Worm (Caenorhabditis elegans) whole organism, L4 larva: ENCODE results near the gene lgc-57.
A peak's percentile ranks its signal among the peaks of the same experiment; 100 is the strongest.

Experiments used
- F26F4.8 ChIP-seq: fragments of 200-800 bp; sonication (Bioruptor generic); conservative IDR thresholded peaks from 2 replicates; pipeline ENCODE4 v1.3.6; 2022; ENCODE audit warnings: missing genetic modification characterization, missing compliant biosample characterization
- F49E8.2 ChIP-seq: sonication (generic microtip); optimal IDR thresholded peaks from 2 replicates; lab custom pipeline; 2016; ENCODE audit warnings: missing compliant biosample characterization, mild to moderate bottlenecking, missing genetic modification characterization, borderline replicate concordance
- R02D3.7 ChIP-seq: fragments of 150-350 bp; sonication (generic microtip); optimal IDR thresholded peaks from 3 replicates; lab custom pipeline; 2014; ENCODE audit warnings: missing biosample characterization, missing genetic modification characterization
- T26A8.4 ChIP-seq: fragments of 200-800 bp; sonication (Bioruptor generic); IDR thresholded peaks from 2 replicates; pipeline ENCODE4 v1.3.6; 2022; ENCODE audit warnings: missing genetic modification characterization, missing compliant biosample characterization
- Y105C5A.15 ChIP-seq: fragments of 200-800 bp; sonication (Bioruptor generic); IDR thresholded peaks from 2 replicates; pipeline ENCODE4 v1.3.6; 2022; ENCODE audit warnings: missing genetic modification characterization, missing compliant biosample characterization
- aha-1 ChIP-seq: fragments of 150-350 bp; peaks from one replicate; lab custom pipeline; 2014; ENCODE audit warnings: missing biosample characterization, missing genetic modification characterization
- attf-4 ChIP-seq: sonication (generic microtip); optimal IDR thresholded peaks from 3 replicates; lab custom pipeline; 2017; ENCODE audit warnings: missing biosample characterization, missing genetic modification characterization
- ceh-28 ChIP-seq: fragments of 150-350 bp; optimal IDR thresholded peaks from 2 replicates; lab custom pipeline; 2014; ENCODE audit warnings: missing biosample characterization, missing genetic modification reagents, missing genetic modification characterization
- daf-12 ChIP-seq: fragments of 150-350 bp; optimal IDR thresholded peaks from 2 replicates; lab custom pipeline; 2014; ENCODE audit warnings: missing biosample characterization, missing genetic modification reagents, missing genetic modification characterization
- daf-16 ChIP-seq, 3 experiments: sonication (generic microtip); optimal IDR thresholded peaks; 2 replicates each; lab custom pipeline; 2016 to 2017; ENCODE audit warnings: missing genetic modification characterization in 3 of 3, missing genetic modification reagents in 3 of 3, mild to moderate bottlenecking in 2 of 3, missing compliant biosample characterization in 2 of 3, missing biosample characterization in 1 of 3, moderate library complexity in 1 of 3
- dmd-6 ChIP-seq: fragments of 200-800 bp; sonication (Bioruptor generic); IDR thresholded peaks from 2 replicates; pipeline ENCODE4 v1.3.6; 2022; ENCODE audit warnings: missing genetic modification reagents, missing genetic modification characterization, missing compliant biosample characterization
- dmd-8 ChIP-seq: fragments of 200-800 bp; sonication (Bioruptor generic); IDR thresholded peaks from 2 replicates; pipeline ENCODE4 v1.3.6; 2022; ENCODE audit warnings: missing genetic modification characterization, missing compliant biosample characterization
- dmd-9 ChIP-seq: fragments of 200-800 bp; sonication (Bioruptor generic); IDR thresholded peaks from 2 replicates; pipeline ENCODE4 v1.3.6; 2022; ENCODE audit warnings: missing genetic modification reagents, missing genetic modification characterization, missing compliant biosample characterization
- duxl-1 ChIP-seq: sonication (generic microtip); optimal IDR thresholded peaks from 2 replicates; lab custom pipeline; 2016; ENCODE audit warnings: mild to moderate bottlenecking, missing genetic modification characterization, moderate library complexity, missing compliant biosample characterization; ENCODE audit not compliant: poor library complexity
- dve-1 ChIP-seq: sonication (generic microtip); optimal IDR thresholded peaks from 2 replicates; lab custom pipeline; 2017; ENCODE audit warnings: antibody characterized with exemption, mild to moderate bottlenecking, missing genetic modification characterization, missing compliant biosample characterization; ENCODE audit not compliant: insufficient read depth
- egl-43 ChIP-seq: fragments of 200-800 bp; sonication (Bioruptor generic); IDR thresholded peaks from 2 replicates; pipeline ENCODE4 v1.3.6; 2022; ENCODE audit warnings: missing genetic modification reagents, missing genetic modification characterization, missing compliant biosample characterization
- gei-8 ChIP-seq: fragments of 200-800 bp; sonication (Bioruptor generic); optimal IDR thresholded peaks from 2 replicates; lab custom pipeline; 2018; ENCODE audit warnings: mild to moderate bottlenecking, missing genetic modification characterization, missing compliant biosample characterization
- hif-1 ChIP-seq, 2 experiments: sonication (generic microtip); optimal IDR thresholded peaks; 2 replicates each; lab custom pipeline; 2016 to 2017; ENCODE audit warnings: missing compliant biosample characterization in 2 of 2, missing genetic modification characterization in 2 of 2, missing genetic modification reagents in 2 of 2, missing genotype in 2 of 2, mild to moderate bottlenecking in 1 of 2
- hmg-1.1 ChIP-seq: fragments of 200-800 bp; sonication (Bioruptor generic); IDR thresholded peaks from 2 replicates; pipeline ENCODE4 v1.3.6; 2022; ENCODE audit warnings: missing genetic modification reagents, missing genetic modification characterization, missing compliant biosample characterization
- lim-7 ChIP-seq: fragments of 200-800 bp; sonication (Bioruptor generic); IDR thresholded peaks from 2 replicates; pipeline ENCODE4 v1.3.6; 2022; ENCODE audit warnings: missing genetic modification characterization, missing compliant biosample characterization
- lin-13 ChIP-seq: fragments of 150-350 bp; optimal IDR thresholded peaks from 2 replicates; lab custom pipeline; 2014; ENCODE audit warnings: missing biosample characterization, missing genetic modification reagents, missing genetic modification characterization
- lin-29 ChIP-seq: fragments of 200-800 bp; sonication (Bioruptor generic); IDR thresholded peaks from 2 replicates; pipeline ENCODE4 v1.3.6; 2022; ENCODE audit warnings: missing genetic modification reagents, missing genetic modification characterization, missing compliant biosample characterization
- lin-38 ChIP-seq: fragments of 200-800 bp; sonication (Bioruptor generic); IDR thresholded peaks from 2 replicates; pipeline ENCODE4 v1.3.6; 2022; ENCODE audit warnings: missing genetic modification reagents, missing genetic modification characterization, missing compliant biosample characterization
- lir-3 ChIP-seq: sonication (generic microtip); optimal IDR thresholded peaks from 2 replicates; lab custom pipeline; 2016; ENCODE audit warnings: mild to moderate bottlenecking, missing genetic modification characterization, missing compliant biosample characterization
- madf-9 ChIP-seq: fragments of 200-800 bp; sonication (Bioruptor generic); conservative IDR thresholded peaks from 2 replicates; pipeline ENCODE4 v1.3.6; 2022; ENCODE audit warnings: missing genetic modification reagents, missing genetic modification characterization, missing compliant biosample characterization
- mep-1 ChIP-seq: fragments of 150-350 bp; sonication (generic microtip); optimal IDR thresholded peaks from 3 replicates; lab custom pipeline; 2014; ENCODE audit warnings: missing biosample characterization, missing genetic modification characterization
- nhr-111 ChIP-seq: fragments of 200-800 bp; sonication (Bioruptor generic); optimal IDR thresholded peaks from 2 replicates; lab custom pipeline; 2018; ENCODE audit warnings: mild to moderate bottlenecking, missing genetic modification characterization, missing compliant biosample characterization
- nhr-237 ChIP-seq: sonication (generic microtip); optimal IDR thresholded peaks from 2 replicates; lab custom pipeline; 2017; ENCODE audit warnings: missing biosample characterization, missing genetic modification characterization
- nhr-28 ChIP-seq: fragments of 150-350 bp; optimal IDR thresholded peaks from 2 replicates; lab custom pipeline; 2014; ENCODE audit warnings: missing biosample characterization, missing genetic modification characterization
- nhr-42 ChIP-seq: fragments of 200-800 bp; sonication (Bioruptor generic); IDR thresholded peaks from 2 replicates; pipeline ENCODE4 v1.3.6; 2022; ENCODE audit warnings: missing genetic modification characterization, missing compliant biosample characterization
- nhr-6 ChIP-seq: fragments of 150-350 bp; optimal IDR thresholded peaks from 2 replicates; lab custom pipeline; 2014; ENCODE audit warnings: missing biosample characterization, missing genetic modification characterization
- nhr-77 ChIP-seq: fragments of 150-350 bp; optimal IDR thresholded peaks from 2 replicates; lab custom pipeline; 2014; ENCODE audit warnings: missing biosample characterization, missing genetic modification characterization
- pha-4 ChIP-seq, 2 experiments: fragments of 150-350 bp in 1 of 2; fragments of 200-800 bp in 1 of 2; sonication (Bioruptor generic) in 1 of 2; IDR thresholded peaks in 1 of 2; optimal IDR thresholded peaks in 1 of 2; 2 replicates each; pipeline versions ENCODE4 v1.3.6 to Lab custom; 2014 to 2022; ENCODE audit warnings: missing genetic modification characterization in 2 of 2, missing genetic modification reagents in 2 of 2, missing biosample characterization in 1 of 2, missing compliant biosample characterization in 1 of 2
- php-3 ChIP-seq: fragments of 200-800 bp; sonication (Bioruptor generic); IDR thresholded peaks from 2 replicates; pipeline ENCODE4 v1.3.6; 2022; ENCODE audit warnings: missing genetic modification reagents, missing genetic modification characterization, missing compliant biosample characterization
- pqm-1 ChIP-seq: sonication (generic microtip); optimal IDR thresholded peaks from 2 replicates; lab custom pipeline; 2017; ENCODE audit warnings: missing biosample characterization, missing genetic modification characterization
- rbr-2 ChIP-seq: sonication (generic microtip); optimal IDR thresholded peaks from 2 replicates; lab custom pipeline; 2016; ENCODE audit warnings: missing genotype, missing genetic modification characterization, missing compliant biosample characterization
- sdz-12 ChIP-seq: fragments of 200-800 bp; sonication (Bioruptor generic); optimal IDR thresholded peaks from 2 replicates; lab custom pipeline; 2018; ENCODE audit warnings: mild to moderate bottlenecking, missing genetic modification characterization, missing compliant biosample characterization
- set-16 ChIP-seq: fragments of 200-800 bp; sonication (Bioruptor generic); IDR thresholded peaks from 2 replicates; pipeline ENCODE4 v1.3.6; 2022; ENCODE audit warnings: missing genetic modification reagents, missing genetic modification characterization, missing compliant biosample characterization
- skn-1 ChIP-seq: fragments of 150-350 bp; optimal IDR thresholded peaks from 2 replicates; lab custom pipeline; 2014; ENCODE audit warnings: missing biosample characterization, missing genetic modification characterization
- snpc-1.2 ChIP-seq: fragments of 200-800 bp; sonication (Bioruptor generic); IDR thresholded peaks from 2 replicates; pipeline ENCODE4 v1.3.6; 2022; ENCODE audit warnings: missing genetic modification reagents, missing genetic modification characterization, missing compliant biosample characterization
- snpc-4 ChIP-seq: fragments of 150-350 bp; optimal IDR thresholded peaks from 2 replicates; lab custom pipeline; 2014; ENCODE audit warnings: missing biosample characterization, missing genetic modification characterization
- spr-1 ChIP-seq: sonication (generic microtip); optimal IDR thresholded peaks from 2 replicates; lab custom pipeline; 2016; ENCODE audit warnings: mild to moderate bottlenecking, missing genetic modification characterization, missing compliant biosample characterization
- unc-39 ChIP-seq: sonication (generic microtip); optimal IDR thresholded peaks from 2 replicates; lab custom pipeline; 2017; ENCODE audit warnings: missing biosample characterization, missing genetic modification characterization
- unc-62 ChIP-seq, 3 experiments: fragments of 150-350 bp in 1 of 3; sonication (generic microtip); optimal IDR thresholded peaks in 2 of 3; peaks in 1 of 3; 1 replicate in 1 of 3; 2 replicates in 2 of 3; lab custom pipeline; 2014 to 2017; ENCODE audit warnings: missing biosample characterization in 3 of 3, missing genetic modification characterization in 3 of 3, missing genetic modification reagents in 3 of 3, missing genotype in 1 of 3
- ztf-7 ChIP-seq: fragments of 150-350 bp; optimal IDR thresholded peaks from 2 replicates; lab custom pipeline; 2014; ENCODE audit warnings: missing biosample characterization, missing genetic modification characterization

The lgc-57 gene

DNA sequence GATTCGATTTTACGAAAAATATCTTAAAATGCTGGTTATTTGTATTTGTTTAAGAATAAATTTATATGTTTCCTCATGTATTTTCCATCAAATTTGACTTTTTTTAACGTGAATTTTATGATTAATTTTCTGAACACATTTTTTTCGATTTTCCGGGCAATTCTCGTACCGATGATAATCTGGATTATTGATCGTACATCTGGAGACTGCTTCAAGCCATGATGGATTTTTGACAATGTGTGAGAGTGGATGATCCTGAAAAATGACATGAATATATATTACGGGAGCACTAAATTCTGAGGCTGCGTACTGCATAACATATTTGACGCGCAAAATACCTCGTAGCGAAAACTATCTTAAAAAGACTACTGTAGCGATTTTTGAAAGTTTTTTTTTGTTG, 40.4 kb upstream of the lgc-57 start:
- TF ChIP-seq nhr-237 (tag; lab: Kevin White, UChicago), result no peak
- TF ChIP-seq snpc-4 (tag; lab: Kevin White, UChicago), result no peak
- peak in 1 of 2 experiments; percentile 92 for TF ChIP-seq unc-62 (GFP tag; optimal IDR thresholded peaks at IDR 0.05 in 1 of 2; lab: Kevin White, UChicago)
- no peak for TF ChIP-seq unc-62 (tag; optimal IDR thresholded peaks at IDR 0.05; lab: Kevin White, UChicago)
- no peak for TF ChIP-seq nhr-6 (tag; lab: Kevin White, UChicago)
- no peak for TF ChIP-seq skn-1 (tag; lab: Kevin White, UChicago)
- TF ChIP-seq, all 104 proteins: peak for 1

DNA sequence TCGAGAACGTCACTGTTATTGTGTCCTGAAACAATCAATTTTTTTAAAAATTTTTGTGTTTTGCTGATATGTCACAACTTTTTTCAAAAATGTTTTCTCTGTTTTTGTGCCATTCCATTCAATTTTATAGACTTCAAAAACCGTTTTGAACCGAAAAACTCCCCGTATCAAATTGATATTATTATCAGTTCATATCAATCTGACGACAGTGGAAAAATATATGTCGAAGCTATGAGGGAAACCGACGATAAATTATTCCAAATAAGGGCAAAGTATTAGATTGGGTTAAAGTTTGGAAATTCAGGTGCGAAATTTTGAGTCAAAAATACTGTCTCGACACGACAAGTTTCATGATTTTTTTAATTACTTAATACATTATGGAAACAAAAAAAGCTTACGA, 38.4 kb upstream of the lgc-57 start:
- TF ChIP-seq gei-8 (GFP tag; lab: Kevin White, UChicago) (no peak), nhr-77 (tag; lab: Kevin White, UChicago) (no peak), R02D3.7 (tag; lab: Kevin White, UChicago) (no peak), rbr-2 (tag; lab: Kevin White, UChicago) (no peak), lin-38 (no peak), pqm-1 (tag; lab: Kevin White, UChicago) (peak; percentile 69), spr-1 (tag; lab: Kevin White, UChicago) (no peak), hif-1 (tag; optimal IDR thresholded peaks at IDR 0.05; lab: Kevin White, UChicago) (no peak), nhr-28 (peak; percentile 46), dve-1 (peak; percentile 18), dmd-9 (GFP tag; lab: Robert Waterston, UW) (no peak)

DNA sequence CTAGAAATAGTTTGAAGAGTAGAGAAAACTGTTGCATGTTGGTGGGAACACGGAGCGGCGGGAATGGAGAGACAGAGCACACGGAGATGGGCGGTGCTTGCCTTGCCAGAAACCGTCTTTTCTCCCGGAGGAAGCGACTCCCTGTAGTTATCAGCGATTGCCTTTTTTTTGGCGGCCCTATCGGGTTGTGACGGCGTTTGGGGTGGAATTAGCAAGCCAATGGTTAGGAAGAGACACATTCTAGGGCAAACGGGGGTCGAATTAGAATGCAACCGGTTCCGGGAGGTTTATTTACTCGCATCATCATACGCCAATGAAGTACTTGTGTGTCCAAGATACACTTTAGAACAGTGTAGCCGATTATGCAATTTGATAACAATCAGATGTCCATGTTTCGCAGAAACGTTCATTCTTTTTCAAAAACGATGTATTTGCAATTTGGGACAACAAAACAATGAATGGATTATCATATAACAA, 37.1 kb upstream of the lgc-57 start, which contains the start of gene lact-3:
Gene lact-3 (minus strand): TSS at position 51 of the 477 bp plus-strand sequence.
- no peak for TF ChIP-seq hmg-1.1 (GFP tag; lab: Robert Waterston, UW)
- TF ChIP-seq snpc-4 (tag; lab: Kevin White, UChicago), result no peak
- peak; percentile 41; the same call in 1 of the 2 replicates for TF ChIP-seq egl-43 (GFP tag; lab: Robert Waterston, UW)
- TF ChIP-seq daf-12 (tag; lab: Kevin White, UChicago), result no peak
- TF ChIP-seq spr-1 (tag; lab: Kevin White, UChicago), result no peak
- TF ChIP-seq lir-3 (tag; lab: Kevin White, UChicago), result no peak
- no peak for TF ChIP-seq madf-9
- TF ChIP-seq lin-29 (GFP tag; lab: Robert Waterston, UW), result no peak
- TF ChIP-seq nhr-111 (GFP tag; lab: Kevin White, UChicago), result peak; percentile 41
- TF ChIP-seq snpc-1.2, result peak; percentile 15; the same call in 1 of the 2 replicates
- peak; percentile 14 for TF ChIP-seq pqm-1 (tag; lab: Kevin White, UChicago)
- TF ChIP-seq dmd-8 (GFP tag; lab: Robert Waterston, UW), result no peak
- no peak for TF ChIP-seq rbr-2 (tag; lab: Kevin White, UChicago)
- no peak for TF ChIP-seq Y105C5A.15 (GFP tag; lab: Robert Waterston, UW)
- peak in 1 of 2 experiments; percentile 3 for TF ChIP-seq unc-62 (GFP tag; optimal IDR thresholded peaks at IDR 0.05 in 1 of 2; lab: Kevin White, UChicago)
- no peak for TF ChIP-seq unc-62 (tag; optimal IDR thresholded peaks at IDR 0.05; lab: Kevin White, UChicago)
- TF ChIP-seq ceh-28 (tag; lab: Kevin White, UChicago), result no peak
- TF ChIP-seq ztf-7, result no peak
- no peak for TF ChIP-seq pha-4 (GFP tag; IDR thresholded peaks at IDR 0.05; lab: Robert Waterston, UW)
- TF ChIP-seq pha-4 (tag; optimal IDR thresholded peaks at IDR 0.05; lab: Kevin White, UChicago), result no peak
- TF ChIP-seq F49E8.2 (tag; lab: Kevin White, UChicago), result no peak
- peak; percentile 16; the same call in 1 of the 2 replicates for TF ChIP-seq T26A8.4 (GFP tag; lab: Robert Waterston, UW)
- TF ChIP-seq unc-39 (tag; lab: Kevin White, UChicago), result no peak
- TF ChIP-seq attf-4 (tag; lab: Kevin White, UChicago), result no peak
- TF ChIP-seq mep-1 (tag; lab: Kevin White, UChicago), result no peak
- TF ChIP-seq dmd-6 (GFP tag; lab: Robert Waterston, UW), result peak; percentile 44
- TF ChIP-seq duxl-1 (tag; lab: Kevin White, UChicago), result no peak
- no peak for TF ChIP-seq sdz-12
- no peak for TF ChIP-seq daf-16 (GFP tag; optimal IDR thresholded peaks at IDR 0.05; lab: Kevin White, UChicago)
- peak; percentile 36 for TF ChIP-seq daf-16 (tag; optimal IDR thresholded peaks at IDR 0.05; lab: Kevin White, UChicago)
- TF ChIP-seq aha-1 (tag; lab: Kevin White, UChicago), result no peak
- no peak for TF ChIP-seq dve-1
- peak; percentile 50; the same call in 1 of the 2 replicates for TF ChIP-seq lim-7 (GFP tag; lab: Robert Waterston, UW)
- peak; percentile 49; the same call in 1 of the 2 replicates for TF ChIP-seq nhr-42 (GFP tag; lab: Robert Waterston, UW)
- TF ChIP-seq lin-13 (GFP tag; lab: Kevin White, UChicago), result no peak
- TF ChIP-seq set-16, result peak; percentile 17; the same call in 1 of the 2 replicates
- no peak for TF ChIP-seq R02D3.7 (tag; lab: Kevin White, UChicago)
- TF ChIP-seq php-3 (GFP tag; lab: Robert Waterston, UW), result peak; percentile 51; the same call in 1 of the 2 replicates
- TF ChIP-seq F26F4.8, result 0 out of 2 replicates have a peak, but pooled peaks have one; percentile 40
